Worm (Caenorhabditis elegans) whole organism, L2 larva: ENCODE results near the gene atx-3.
A peak's percentile ranks its signal among the peaks of the same experiment; 100 is the strongest.

Experiments used
- C34F6.9 ChIP-seq: fragments of 150-350 bp; optimal IDR thresholded peaks from 2 replicates; lab custom pipeline; 2014; ENCODE audit warnings: missing biosample characterization, missing genetic modification characterization
- F13H6.1 ChIP-seq: sonication (generic microtip); optimal IDR thresholded peaks from 2 replicates; lab custom pipeline; 2016; ENCODE audit warnings: missing genetic modification characterization, missing compliant biosample characterization
- R02D3.7 ChIP-seq: fragments of 150-350 bp; optimal IDR thresholded peaks from 2 replicates; lab custom pipeline; 2014; ENCODE audit warnings: missing biosample characterization, missing genetic modification characterization
- Y55F3AM.14 ChIP-seq: fragments of 200-800 bp; sonication (Bioruptor generic); optimal IDR thresholded peaks from 2 replicates; lab custom pipeline; 2018; ENCODE audit warnings: mild to moderate bottlenecking, missing genetic modification characterization, missing compliant biosample characterization
- ZK546.5 ChIP-seq: sonication (generic microtip); optimal IDR thresholded peaks from 2 replicates; lab custom pipeline; 2017; ENCODE audit warnings: missing biosample characterization, missing genetic modification characterization
- alr-1 ChIP-seq: fragments of 150-350 bp; optimal IDR thresholded peaks from 2 replicates; lab custom pipeline; 2014; ENCODE audit warnings: missing biosample characterization, missing genetic modification characterization
- ceh-82 ChIP-seq: fragments of 150-350 bp; optimal IDR thresholded peaks from 2 replicates; lab custom pipeline; 2014; ENCODE audit warnings: missing biosample characterization, missing genetic modification characterization
- crh-2 ChIP-seq: sonication (generic microtip); optimal IDR thresholded peaks from 2 replicates; lab custom pipeline; 2017; ENCODE audit warnings: missing biosample characterization, missing genetic modification characterization
- dmd-4 ChIP-seq: sonication (generic microtip); optimal IDR thresholded peaks from 2 replicates; lab custom pipeline; 2017; ENCODE audit warnings: missing biosample characterization, missing genetic modification characterization
- elt-1 ChIP-seq: fragments of 150-350 bp; optimal IDR thresholded peaks from 2 replicates; lab custom pipeline; 2014; ENCODE audit warnings: missing biosample characterization, missing genetic modification characterization
- elt-3 ChIP-seq: sonication (generic microtip); optimal IDR thresholded peaks from 2 replicates; lab custom pipeline; 2017; ENCODE audit warnings: missing biosample characterization, missing genetic modification characterization
- fos-1 ChIP-seq: fragments of 150-350 bp; optimal IDR thresholded peaks from 2 replicates; lab custom pipeline; 2014; ENCODE audit warnings: missing biosample characterization, missing genetic modification characterization
- gmeb-1 ChIP-seq: fragments of 150-350 bp; optimal IDR thresholded peaks from 2 replicates; lab custom pipeline; 2014; ENCODE audit warnings: missing biosample characterization, missing genetic modification characterization
- lin-11 ChIP-seq: fragments of 150-350 bp; sonication (generic microtip); optimal IDR thresholded peaks from 2 replicates; lab custom pipeline; 2014; ENCODE audit warnings: missing biosample characterization, missing genetic modification characterization, inconsistent platforms, mixed read lengths
- lin-13 ChIP-seq: fragments of 150-350 bp; optimal IDR thresholded peaks from 2 replicates; lab custom pipeline; 2014; ENCODE audit warnings: missing biosample characterization, missing genetic modification reagents, missing genetic modification characterization
- lin-39 ChIP-seq: fragments of 150-350 bp; optimal IDR thresholded peaks from 2 replicates; lab custom pipeline; 2014; ENCODE audit warnings: missing biosample characterization, missing genetic modification reagents, missing genetic modification characterization
- lsy-2 ChIP-seq, 2 experiments: fragments of 150-350 bp in 1 of 2; sonication (generic microtip) in 1 of 2; optimal IDR thresholded peaks; 2 replicates each; lab custom pipeline; 2014 to 2017; ENCODE audit warnings: missing biosample characterization in 2 of 2, missing genetic modification characterization in 2 of 2
- nhr-10 ChIP-seq: sonication (generic microtip); optimal IDR thresholded peaks from 2 replicates; lab custom pipeline; 2017; ENCODE audit warnings: missing biosample characterization, missing genetic modification characterization
- nhr-11 ChIP-seq: fragments of 150-350 bp; optimal IDR thresholded peaks from 2 replicates; lab custom pipeline; 2014; ENCODE audit warnings: missing biosample characterization, missing genetic modification characterization
- nhr-12 ChIP-seq: fragments of 150-350 bp; optimal IDR thresholded peaks from 2 replicates; lab custom pipeline; 2014; ENCODE audit warnings: missing biosample characterization, missing genetic modification characterization
- nhr-129 ChIP-seq: fragments of 150-350 bp; optimal IDR thresholded peaks from 2 replicates; lab custom pipeline; 2014; ENCODE audit warnings: missing biosample characterization, missing genetic modification characterization
- nhr-25 ChIP-seq: fragments of 150-350 bp; sonication (generic microtip); optimal IDR thresholded peaks from 3 replicates; lab custom pipeline; 2014; ENCODE audit warnings: missing biosample characterization, missing genetic modification characterization
- nhr-6 ChIP-seq: fragments of 150-350 bp; optimal IDR thresholded peaks from 2 replicates; lab custom pipeline; 2014; ENCODE audit warnings: missing biosample characterization, missing genetic modification characterization
- peb-1 ChIP-seq: fragments of 150-350 bp; optimal IDR thresholded peaks from 2 replicates; lab custom pipeline; 2014; ENCODE audit warnings: missing biosample characterization, missing genetic modification characterization
- sem-4 ChIP-seq: fragments of 150-350 bp; optimal IDR thresholded peaks from 2 replicates; lab custom pipeline; 2014; ENCODE audit warnings: missing biosample characterization, missing genetic modification reagents, missing genetic modification characterization
- skn-1 ChIP-seq: sonication (generic microtip); optimal IDR thresholded peaks from 2 replicates; lab custom pipeline; 2017; ENCODE audit warnings: missing biosample characterization, missing genetic modification characterization
- sma-3 ChIP-seq: sonication (generic microtip); optimal IDR thresholded peaks from 2 replicates; lab custom pipeline; 2016; ENCODE audit warnings: missing genetic modification reagents, missing genetic modification characterization, missing compliant biosample characterization
- sma-9 ChIP-seq, 2 experiments: fragments of 150-350 bp in 1 of 2; sonication (generic microtip) in 1 of 2; optimal IDR thresholded peaks; 2 replicates each; lab custom pipeline; 2014 to 2016; ENCODE audit warnings: missing genetic modification characterization in 2 of 2, mild to moderate bottlenecking in 1 of 2, missing biosample characterization in 1 of 2, missing compliant biosample characterization in 1 of 2, missing genetic modification reagents in 1 of 2, moderate library complexity in 1 of 2
- snpc-4 ChIP-seq: fragments of 150-350 bp; optimal IDR thresholded peaks from 2 replicates; lab custom pipeline; 2014; ENCODE audit warnings: missing biosample characterization, missing genetic modification characterization
- unc-39 ChIP-seq: fragments of 150-350 bp; optimal IDR thresholded peaks from 2 replicates; lab custom pipeline; 2014; ENCODE audit warnings: missing biosample characterization, missing genetic modification characterization
- unc-55 ChIP-seq: fragments of 150-350 bp; sonication (generic microtip); optimal IDR thresholded peaks from 3 replicates; lab custom pipeline; 2014; ENCODE audit warnings: missing biosample characterization, missing genetic modification reagents, missing genetic modification characterization
- unc-62 ChIP-seq: fragments of 150-350 bp; optimal IDR thresholded peaks from 2 replicates; lab custom pipeline; 2014; ENCODE audit warnings: missing biosample characterization, missing genetic modification reagents, missing genetic modification characterization
- zag-1 ChIP-seq: fragments of 150-350 bp; optimal IDR thresholded peaks from 2 replicates; lab custom pipeline; 2014; ENCODE audit warnings: missing biosample characterization, missing genetic modification characterization

Gene atx-3

DNA sequence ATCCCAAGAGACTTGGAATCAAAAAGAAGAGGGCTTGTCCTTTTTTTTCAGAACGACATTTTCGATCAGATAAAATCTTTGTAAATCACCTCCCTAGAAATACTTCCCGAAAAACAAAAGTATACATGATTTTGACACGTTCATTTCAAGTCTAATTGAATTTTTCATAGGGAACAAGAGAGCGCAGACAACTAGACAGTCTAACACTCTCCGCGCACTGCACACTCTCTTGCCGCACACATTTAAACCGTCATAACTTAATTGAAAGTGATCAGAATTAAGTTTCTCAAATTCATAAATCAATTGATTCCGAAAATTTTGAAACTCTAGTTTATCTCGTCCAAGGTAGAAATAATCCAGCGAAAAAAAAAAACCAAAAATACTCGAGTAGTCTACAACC, 17.5 kb downstream of the atx-3 start:
- TF ChIP-seq F13H6.1 (tag; lab: Kevin White, UChicago) = no peak
- TF ChIP-seq nhr-10 (tag; lab: Kevin White, UChicago) = no peak
- TF ChIP-seq dmd-4 (tag; lab: Kevin White, UChicago) = no peak
- TF ChIP-seq sem-4 (tag; lab: Kevin White, UChicago) = no peak
- no peak for TF ChIP-seq nhr-6
- TF ChIP-seq unc-39 = no peak
- TF ChIP-seq C34F6.9 (tag; lab: Kevin White, UChicago) = no peak
- TF ChIP-seq R02D3.7 = no peak
- no peak for TF ChIP-seq nhr-25
- no peak for TF ChIP-seq lin-13 (GFP tag; lab: Kevin White, UChicago)
- no peak for TF ChIP-seq unc-55 (GFP tag; lab: Kevin White, UChicago)
- TF ChIP-seq, all 48 proteins: peak for 0

DNA sequence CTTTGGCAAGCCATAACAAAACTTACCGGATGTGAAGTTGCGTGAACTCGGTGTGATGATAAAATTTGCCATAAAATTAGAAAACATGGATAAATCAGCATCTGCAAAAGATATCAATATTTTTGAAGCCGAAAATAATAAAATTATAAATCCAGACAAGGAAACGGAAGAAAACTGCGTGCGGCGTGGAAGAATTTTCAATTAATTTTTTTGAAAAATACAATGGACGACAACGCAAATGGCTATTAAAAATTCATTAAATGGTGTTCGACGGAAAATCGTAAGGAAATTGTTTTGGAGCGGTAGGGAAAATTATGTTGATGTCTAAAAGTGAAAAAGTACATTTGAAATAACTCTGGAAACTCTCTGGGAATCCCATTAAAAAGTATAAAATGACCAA, 18.2 kb downstream of the atx-3 start, which contains the start of gene acr-18:
Gene acr-18 (minus strand): TSS at position 101 of the 400 bp plus-strand sequence.
- TF ChIP-seq gmeb-1 (tag; lab: Kevin White, UChicago) (no peak), fos-1 (tag; lab: Kevin White, UChicago) (no peak), unc-62 (GFP tag; lab: Kevin White, UChicago) (no peak), sem-4 (tag; lab: Kevin White, UChicago) (no peak), peb-1 (tag; lab: Kevin White, UChicago) (no peak), lin-11 (tag; lab: Kevin White, UChicago) (no peak), alr-1 (tag; lab: Kevin White, UChicago) (no peak), elt-3 (no peak), nhr-11 (tag; lab: Kevin White, UChicago) (no peak), nhr-10 (tag; lab: Kevin White, UChicago) (no peak), ZK546.5 (tag; lab: Kevin White, UChicago) (no peak), zag-1 (tag; lab: Kevin White, UChicago) (no peak), snpc-4 (tag; lab: Kevin White, UChicago) (no peak), ceh-82 (no peak), elt-1 (no peak), sma-9 (GFP tag; optimal IDR thresholded peaks at IDR 0.05; lab: Kevin White, UChicago) (no peak), sma-9 (tag; optimal IDR thresholded peaks at IDR 0.05; lab: Kevin White, UChicago) (no peak), lin-39 (tag; lab: Kevin White, UChicago) (no peak), nhr-12 (tag; lab: Kevin White, UChicago) (no peak), R02D3.7 (no peak), nhr-129 (no peak)

DNA sequence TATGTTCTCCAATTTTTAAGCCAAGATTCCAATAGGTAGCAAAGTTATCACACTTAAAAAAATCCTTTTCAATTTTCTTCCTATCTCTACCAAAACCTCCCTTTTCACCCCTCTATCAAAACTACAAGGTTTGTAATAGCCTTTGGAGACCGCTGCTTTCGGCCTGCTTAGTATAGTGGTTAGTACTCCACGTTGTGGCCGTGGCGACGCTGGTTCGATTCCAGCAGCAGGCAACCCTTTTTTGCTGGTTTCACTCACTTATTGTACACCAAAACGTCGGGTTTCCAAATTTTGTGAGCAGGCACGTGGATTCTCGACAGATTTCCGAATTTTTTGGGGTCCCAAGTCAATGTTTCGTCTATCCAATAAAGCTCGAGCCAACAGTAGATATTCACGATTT, 23.4 kb downstream of the atx-3 start:
- peak; percentile 20 for TF ChIP-seq gmeb-1 (tag; lab: Kevin White, UChicago)
- peak in 1 of 2 experiments; percentile 20 for TF ChIP-seq lsy-2 (tag; optimal IDR thresholded peaks at IDR 0.05; lab: Kevin White, UChicago)
- no peak for TF ChIP-seq ZK546.5 (tag; lab: Kevin White, UChicago)
- TF ChIP-seq crh-2 = peak; percentile 37
- peak; percentile 55 for TF ChIP-seq nhr-129
- TF ChIP-seq unc-55 (GFP tag; lab: Kevin White, UChicago) = peak; percentile 26
- no peak for TF ChIP-seq fos-1 (tag; lab: Kevin White, UChicago)
- peak; percentile 3 for TF ChIP-seq sma-9 (GFP tag; optimal IDR thresholded peaks at IDR 0.05; lab: Kevin White, UChicago)
- no peak for TF ChIP-seq sma-9 (tag; optimal IDR thresholded peaks at IDR 0.05; lab: Kevin White, UChicago)

DNA sequence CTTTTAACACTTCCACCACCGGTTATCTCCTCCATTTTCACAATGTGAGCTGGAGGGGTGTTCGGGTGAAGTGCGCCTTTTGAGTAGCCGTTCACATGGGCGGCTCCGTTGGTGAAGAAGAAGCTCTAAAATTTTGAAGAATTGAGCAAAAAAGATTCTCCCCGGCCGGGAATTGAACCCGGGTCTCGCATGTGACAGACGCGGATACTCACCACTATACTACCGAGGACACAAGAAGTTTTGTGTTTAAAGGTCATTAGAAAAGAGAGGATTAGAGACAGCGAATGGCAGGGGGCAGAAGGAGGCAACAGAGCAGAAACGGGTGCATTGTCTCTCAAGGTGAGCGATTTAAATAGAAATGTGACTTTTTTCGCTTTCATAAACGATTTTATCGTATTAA, 25.6 kb downstream of the atx-3 start:
- TF ChIP-seq sma-9 (GFP tag; optimal IDR thresholded peaks at IDR 0.05; lab: Kevin White, UChicago) (peak; percentile 57), sma-9 (tag; optimal IDR thresholded peaks at IDR 0.05; lab: Kevin White, UChicago) (no peak), fos-1 (tag; lab: Kevin White, UChicago) (peak; percentile 23), gmeb-1 (tag; lab: Kevin White, UChicago) (peak; percentile 56), elt-1 (no peak), ceh-82 (no peak), lin-13 (GFP tag; lab: Kevin White, UChicago) (peak; percentile 59), ZK546.5 (tag; lab: Kevin White, UChicago) (no peak), Y55F3AM.14 (GFP tag; lab: Kevin White, UChicago) (peak; percentile 33), unc-55 (GFP tag; lab: Kevin White, UChicago) (peak; percentile 13), sma-3 (GFP tag; lab: Kevin White, UChicago) (peak; percentile 5), C34F6.9 (tag; lab: Kevin White, UChicago) (peak; percentile 25), skn-1 (tag; lab: Kevin White, UChicago) (no peak), nhr-11 (tag; lab: Kevin White, UChicago) (no peak), lsy-2 (tag; optimal IDR thresholded peaks at IDR 0.05; lab: Kevin White, UChicago) (peak; percentile 39 to 44), nhr-129 (peak; percentile 58)
